Worm (Caenorhabditis elegans) whole organism, young adult: ENCODE results near the gene sec-61.G.

Experiments used
- B0035.1 ChIP-seq: sonication (generic microtip); optimal IDR thresholded peaks from 2 replicates; lab custom pipeline; 2016; ENCODE audit warnings: missing genetic modification characterization, mild to moderate bottlenecking, missing compliant biosample characterization, missing genotype, missing genetic modification reagents
- B0336.3 ChIP-seq: fragments of 200-800 bp; sonication (Bioruptor generic); IDR thresholded peaks from 2 replicates; pipeline ENCODE4 v1.3.6; 2022; ENCODE audit warnings: missing genetic modification characterization, missing compliant biosample characterization
- F52B5.7 ChIP-seq: sonication (generic microtip); optimal IDR thresholded peaks from 2 replicates; lab custom pipeline; 2016; ENCODE audit warnings: mild to moderate bottlenecking, missing genetic modification characterization, missing compliant biosample characterization
- F55B11.4 ChIP-seq: sonication (generic microtip); optimal IDR thresholded peaks from 2 replicates; lab custom pipeline; 2016; ENCODE audit warnings: missing compliant biosample characterization, missing genetic modification characterization, borderline replicate concordance; ENCODE audit not compliant: insufficient read depth
- F57C9.4 ChIP-seq: sonication (generic microtip); optimal IDR thresholded peaks from 2 replicates; lab custom pipeline; 2017; ENCODE audit warnings: mild to moderate bottlenecking, missing genetic modification characterization, missing compliant biosample characterization
- K11D2.4 ChIP-seq: fragments of 200-800 bp; sonication (Bioruptor generic); IDR thresholded peaks from 2 replicates; pipeline ENCODE4 v1.3.6; 2022; ENCODE audit warnings: missing genetic modification reagents, missing genetic modification characterization, missing compliant biosample characterization
- ZK185.1 ChIP-seq: sonication (generic microtip); optimal IDR thresholded peaks from 2 replicates; lab custom pipeline; 2016; ENCODE audit warnings: mild to moderate bottlenecking, missing genetic modification characterization, missing compliant biosample characterization; ENCODE audit not compliant: poor library complexity, severe bottlenecking
- akir-1 ChIP-seq: fragments of 200-800 bp; sonication (Bioruptor generic); optimal IDR thresholded peaks from 2 replicates; lab custom pipeline; 2018; ENCODE audit warnings: mild to moderate bottlenecking, missing genetic modification characterization, moderate library complexity, missing compliant biosample characterization
- cebp-1 ChIP-seq, 2 experiments: fragments of 200-800 bp in 1 of 2; sonication (Bioruptor generic) in 1 of 2; sonication (generic microtip) in 1 of 2; IDR thresholded peaks in 1 of 2; optimal IDR thresholded peaks in 1 of 2; 2 replicates each; pipeline versions ENCODE4 v1.3.6 to Lab custom; 2017 to 2022; ENCODE audit warnings: missing compliant biosample characterization in 2 of 2, missing genetic modification characterization in 2 of 2, mild to moderate bottlenecking in 1 of 2, missing genetic modification reagents in 1 of 2, moderate library complexity in 1 of 2
- ceh-100 ChIP-seq: fragments of 200-800 bp; sonication (Bioruptor generic); IDR thresholded peaks from 2 replicates; pipeline ENCODE4 v1.3.6; 2022; ENCODE audit warnings: missing genetic modification reagents, missing genetic modification characterization, missing compliant biosample characterization
- ceh-58 ChIP-seq: fragments of 200-800 bp; sonication (Bioruptor generic); IDR thresholded peaks from 2 replicates; pipeline ENCODE4 v1.3.6; 2022; ENCODE audit warnings: missing genetic modification characterization, missing compliant biosample characterization
- ceh-91 ChIP-seq: fragments of 200-800 bp; sonication (Bioruptor generic); IDR thresholded peaks from 2 replicates; pipeline ENCODE4 v1.3.6; 2022; ENCODE audit warnings: missing genetic modification reagents, missing genetic modification characterization, missing compliant biosample characterization
- die-1 ChIP-seq: sonication (generic microtip); optimal IDR thresholded peaks from 2 replicates; lab custom pipeline; 2016; ENCODE audit warnings: missing genotype, mild to moderate bottlenecking, missing genetic modification characterization, missing compliant biosample characterization
- dpff-1 ChIP-seq: sonication (generic microtip); optimal IDR thresholded peaks from 2 replicates; lab custom pipeline; 2017; ENCODE audit warnings: mild to moderate bottlenecking, missing genetic modification characterization, missing compliant biosample characterization
- efl-1 ChIP-seq: fragments of 150-350 bp; optimal IDR thresholded peaks from 2 replicates; lab custom pipeline; 2014; ENCODE audit warnings: missing biosample characterization, missing genetic modification reagents, missing genetic modification characterization
- egl-44 ChIP-seq: fragments of 200-800 bp; sonication (Bioruptor generic); IDR thresholded peaks from 2 replicates; pipeline ENCODE4 v1.3.6; 2022; ENCODE audit warnings: missing genetic modification reagents, missing genetic modification characterization, missing compliant biosample characterization
- gei-17 ChIP-seq: fragments of 200-800 bp; sonication (Bioruptor generic); optimal IDR thresholded peaks from 2 replicates; lab custom pipeline; 2018; ENCODE audit warnings: mild to moderate bottlenecking, missing genetic modification characterization, missing compliant biosample characterization
- him-1 ChIP-seq: sonication (generic microtip); optimal IDR thresholded peaks from 2 replicates; lab custom pipeline; 2016; ENCODE audit warnings: missing genotype, missing genetic modification reagents, missing genetic modification characterization, missing compliant biosample characterization
- hrde-1 ChIP-seq: sonication (generic microtip); optimal IDR thresholded peaks from 2 replicates; lab custom pipeline; 2016; ENCODE audit warnings: missing genetic modification characterization, mild to moderate bottlenecking, missing compliant biosample characterization, moderate library complexity, missing genotype, missing genetic modification reagents, borderline replicate concordance
- hsf-1 ChIP-seq: fragments of 200-800 bp; sonication (Bioruptor generic); IDR thresholded peaks from 2 replicates; pipeline ENCODE4 v1.3.6; 2022; ENCODE audit warnings: missing genetic modification reagents, missing genetic modification characterization, missing compliant biosample characterization
- lin-26 ChIP-seq: fragments of 200-800 bp; sonication (Bioruptor generic); IDR thresholded peaks from 2 replicates; pipeline ENCODE4 v1.3.6; 2022; ENCODE audit warnings: missing genetic modification reagents, missing genetic modification characterization, missing compliant biosample characterization
- lir-1 ChIP-seq: fragments of 200-800 bp; sonication (Bioruptor generic); conservative IDR thresholded peaks from 2 replicates; pipeline ENCODE4 v1.3.6; 2022; ENCODE audit warnings: missing genetic modification reagents, missing genetic modification characterization, missing compliant biosample characterization
- lsl-1 ChIP-seq: fragments of 200-800 bp; sonication (Bioruptor generic); optimal IDR thresholded peaks from 2 replicates; lab custom pipeline; 2018; ENCODE audit warnings: mild to moderate bottlenecking, missing genetic modification characterization, moderate library complexity, missing compliant biosample characterization
- mcd-1 ChIP-seq: fragments of 200-800 bp; sonication (Bioruptor generic); IDR thresholded peaks from 2 replicates; pipeline ENCODE4 v1.3.6; 2022; ENCODE audit warnings: missing genetic modification reagents, missing genetic modification characterization, missing compliant biosample characterization
- mel-28 ChIP-seq: sonication (generic microtip); optimal IDR thresholded peaks from 2 replicates; lab custom pipeline; 2016; ENCODE audit warnings: borderline replicate concordance, mild to moderate bottlenecking, missing genetic modification characterization, missing compliant biosample characterization
- rcor-1 ChIP-seq: fragments of 200-800 bp; sonication (Bioruptor generic); IDR thresholded peaks from 2 replicates; pipeline ENCODE4 v1.3.6; 2022; ENCODE audit warnings: missing genetic modification reagents, missing genetic modification characterization, missing compliant biosample characterization
- rec-8 ChIP-seq, 2 experiments: sonication (generic microtip); optimal IDR thresholded peaks; 2 replicates each; lab custom pipeline; 2016; ENCODE audit warnings: mild to moderate bottlenecking in 2 of 2, missing genetic modification characterization in 2 of 2, missing genetic modification reagents in 2 of 2, missing genotype in 2 of 2, missing biosample characterization in 1 of 2, missing compliant biosample characterization in 1 of 2, moderate library complexity in 1 of 2
- repo-1 ChIP-seq: sonication (generic microtip); optimal IDR thresholded peaks from 2 replicates; lab custom pipeline; 2017; ENCODE audit warnings: mild to moderate bottlenecking, missing genetic modification characterization, missing compliant biosample characterization
- snpc-3.4 ChIP-seq: sonication (generic microtip); optimal IDR thresholded peaks from 2 replicates; lab custom pipeline; 2017; ENCODE audit warnings: missing genetic modification characterization, mild to moderate bottlenecking, missing compliant biosample characterization, antibody characterized with exemption, moderate library complexity, missing genotype, missing genetic modification reagents
- snpc-4 ChIP-seq, 5 experiments: fragments of 150-350 bp in 1 of 5; sonication (generic microtip) in 4 of 5; optimal IDR thresholded peaks; 2 replicates each; lab custom pipeline; 2014 to 2018; ENCODE audit warnings: missing genetic modification characterization in 5 of 5, missing biosample characterization in 3 of 5, antibody characterized with exemption in 2 of 5, mild to moderate bottlenecking in 2 of 5, missing compliant biosample characterization in 2 of 5, missing genotype in 2 of 5, moderate library complexity in 2 of 5, missing genetic modification reagents in 1 of 5
- somi-1 ChIP-seq: fragments of 200-800 bp; sonication (Bioruptor generic); optimal IDR thresholded peaks from 2 replicates; lab custom pipeline; 2018; ENCODE audit warnings: mild to moderate bottlenecking, missing genetic modification characterization, missing compliant biosample characterization
- unc-62 ChIP-seq: fragments of 150-350 bp; optimal IDR thresholded peaks from 2 replicates; lab custom pipeline; 2014; ENCODE audit warnings: missing biosample characterization, missing genetic modification reagents, missing genetic modification characterization
- ztf-25 ChIP-seq: fragments of 200-800 bp; sonication (Bioruptor generic); IDR thresholded peaks from 2 replicates; pipeline ENCODE4 v1.3.6; 2022; ENCODE audit warnings: missing genetic modification reagents, missing genetic modification characterization, missing compliant biosample characterization
- ztf-3 ChIP-seq: fragments of 200-800 bp; sonication (Bioruptor generic); optimal IDR thresholded peaks from 2 replicates; lab custom pipeline; 2018; ENCODE audit warnings: mild to moderate bottlenecking, missing genetic modification characterization, missing compliant biosample characterization

Gene sec-61.G

DNA sequence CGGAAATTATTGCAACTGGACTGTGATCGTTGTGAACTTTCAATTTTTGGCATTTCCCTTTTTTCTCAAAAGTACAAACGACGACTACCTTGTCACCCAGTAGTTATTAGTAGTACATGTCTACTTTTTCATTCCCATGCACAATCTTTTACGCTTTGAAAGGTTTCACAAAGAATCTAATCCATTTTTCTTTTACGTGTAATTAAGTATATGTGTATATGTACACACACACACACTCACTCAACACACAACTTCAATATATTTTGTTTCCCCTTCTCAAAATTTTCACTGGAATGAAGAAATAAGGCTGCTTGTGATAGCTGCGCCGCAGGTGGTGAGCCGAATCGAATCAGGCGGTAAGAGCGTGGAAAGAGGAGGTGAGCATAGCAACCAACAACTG lies 27.8 kb upstream of the sec-61.G start, which contains the start of gene F58B4.6:
F58B4.6 (plus strand) TSS at position 301 of the 400 bp plus-strand sequence.
- TF ChIP-seq ceh-100 (GFP tag; lab: Robert Waterston, UW) (no peak), akir-1 (no peak), cebp-1 (GFP tag; IDR thresholded peaks at IDR 0.05; lab: Robert Waterston, UW) (no peak), cebp-1 (tag; optimal IDR thresholded peaks at IDR 0.05; lab: Kevin White, UChicago) (no peak), ztf-3 (GFP tag; lab: Kevin White, UChicago) (no peak), lsl-1 (GFP tag; lab: Kevin White, UChicago) (no peak), F52B5.7 (tag; lab: Kevin White, UChicago) (no peak), snpc-4 (GFP tag; optimal IDR thresholded peaks at IDR 0.05; lab: Kevin White, UChicago) (no peak), snpc-4 (tag; optimal IDR thresholded peaks at IDR 0.05; lab: Kevin White, UChicago) (no peak), repo-1 (no peak), K11D2.4 (GFP tag; lab: Robert Waterston, UW) (no peak)

DNA sequence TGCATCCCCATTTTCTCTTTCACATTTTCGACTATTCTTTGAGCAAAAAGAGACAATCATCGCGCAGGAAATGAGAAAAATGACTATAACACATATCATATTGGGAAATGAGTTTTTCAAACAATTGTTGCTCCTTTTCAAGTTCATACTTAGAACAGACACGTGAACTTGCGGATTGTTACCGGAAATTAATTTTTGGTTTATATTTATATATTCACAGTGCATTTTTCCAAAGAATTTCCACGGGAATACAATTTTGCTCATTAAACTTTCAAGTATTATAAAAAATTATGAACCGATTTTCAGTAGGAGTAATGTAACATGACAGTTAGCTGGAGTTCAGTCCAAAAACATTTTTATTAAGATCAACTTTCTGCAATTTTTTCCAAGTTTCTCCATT lies 26.3 kb upstream of the sec-61.G start, which contains the start of gene F58B4.7:
F58B4.7 (minus strand) TSS at position 101 of the 400 bp plus-strand sequence.
- TF ChIP-seq snpc-3.4 (tag; lab: Kevin White, UChicago), result no peak
- TF ChIP-seq F52B5.7 (tag; lab: Kevin White, UChicago), result no peak
- no peak for TF ChIP-seq ceh-58 (GFP tag; lab: Robert Waterston, UW)
- TF ChIP-seq dpff-1, result no peak
- TF ChIP-seq akir-1, result no peak
- TF ChIP-seq, all 124 proteins: peak for 0

DNA sequence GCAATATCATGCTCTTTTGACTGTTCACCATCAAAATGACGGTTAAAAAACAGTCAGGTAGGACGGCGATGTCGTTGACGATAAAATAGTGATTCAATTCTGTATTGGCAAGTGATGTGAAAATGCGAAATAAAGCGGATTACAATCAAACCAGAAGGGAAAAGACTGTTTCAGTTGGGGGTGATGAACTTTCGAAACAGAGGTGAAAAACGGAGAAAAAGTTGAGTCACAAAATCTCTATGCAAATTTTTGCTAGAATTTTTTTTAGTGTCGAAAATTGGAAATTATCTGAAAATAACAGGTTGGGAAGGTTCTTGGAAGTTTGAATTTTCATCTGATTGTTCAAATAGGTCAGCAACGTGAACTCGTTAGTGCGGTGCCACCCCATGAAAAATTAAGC lies 24.8 kb upstream of the sec-61.G start, which contains the start of gene nas-31:
nas-31 (minus strand) TSS at position 101 of the 400 bp plus-strand sequence.
- no peak for TF ChIP-seq ceh-91 (GFP tag; lab: Robert Waterston, UW)
- no peak for TF ChIP-seq gei-17

DNA sequence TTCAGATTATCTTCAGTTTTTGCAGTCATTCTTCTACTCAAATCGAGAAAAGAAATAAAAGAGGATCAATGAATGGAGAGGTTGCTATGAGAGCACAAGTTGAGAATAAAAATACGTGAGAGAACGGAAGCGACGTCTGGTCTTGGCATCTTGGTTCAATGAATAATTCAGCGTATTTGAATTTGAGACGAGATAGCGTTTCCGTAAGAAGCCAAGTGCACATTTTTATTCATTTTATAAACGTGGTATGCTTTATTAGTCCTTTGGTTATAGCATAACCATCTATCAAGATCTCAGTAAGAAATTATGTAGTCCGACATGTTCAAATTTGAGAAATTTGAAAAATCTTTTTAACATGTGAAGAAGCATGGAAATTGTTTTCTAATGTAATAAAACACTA lies 21.4 kb upstream of the sec-61.G start, which contains the start of gene F58B4.2:
F58B4.2 (minus strand) TSS at position 101 of the 400 bp plus-strand sequence.
- TF ChIP-seq lin-26 (GFP tag; lab: Robert Waterston, UW) (no peak), lir-1 (GFP tag; lab: Robert Waterston, UW) (no peak), die-1 (tag; lab: Kevin White, UChicago) (no peak), F57C9.4 (no peak), snpc-3.4 (tag; lab: Kevin White, UChicago) (no peak), ZK185.1 (no peak), dpff-1 (no peak), F52B5.7 (tag; lab: Kevin White, UChicago) (no peak), somi-1 (no peak), unc-62 (no peak), mcd-1 (GFP tag; lab: Robert Waterston, UW) (no peak), mel-28 (tag; lab: Kevin White, UChicago) (no peak), egl-44 (GFP tag; lab: Robert Waterston, UW) (no peak), hrde-1 (tag; lab: Kevin White, UChicago) (no peak)

DNA sequence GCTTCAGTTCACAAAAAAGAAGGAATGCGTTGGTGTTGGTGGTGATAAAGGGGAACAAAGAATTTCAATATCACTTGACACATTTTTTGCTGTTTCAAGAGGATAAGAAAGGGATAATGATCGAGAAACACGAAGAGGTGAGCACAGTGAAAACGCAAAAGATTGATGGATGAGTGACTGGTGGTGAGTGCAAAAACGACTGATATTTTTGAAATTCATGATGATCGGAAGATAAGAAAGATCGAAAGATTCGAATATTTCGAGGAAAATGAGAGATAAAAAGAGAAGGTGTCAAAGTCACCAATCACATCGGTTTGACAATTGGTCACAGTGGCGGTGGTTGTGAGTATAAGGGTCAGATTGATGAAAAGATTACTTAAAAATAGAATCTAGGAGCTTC lies 19.0 kb upstream of the sec-61.G start:
- TF ChIP-seq F55B11.4 (no peak), efl-1 (GFP tag; lab: Kevin White, UChicago) (no peak), B0035.1 (tag; lab: Kevin White, UChicago) (no peak), ztf-25 (GFP tag; lab: Robert Waterston, UW) (no peak), B0336.3 (GFP tag; lab: Robert Waterston, UW) (no peak), rec-8 (tag; optimal IDR thresholded peaks at IDR 0.05; lab: Kevin White, UChicago) (no peak), him-1 (tag; lab: Kevin White, UChicago) (no peak), hsf-1 (no peak), K11D2.4 (GFP tag; lab: Robert Waterston, UW) (no peak), rcor-1 (GFP tag; lab: Robert Waterston, UW) (no peak)
- TF ChIP-seq, all 124 proteins: peak for 0
